Fruit fly (Drosophila melanogaster) whole organism, wandering third instar larva: Measurements from ENCODE around the gene Ran-like.

Source experiments
- HLH106 ChIP-seq: fragments of 200-800 bp; optimal IDR thresholded peaks from 3 replicates; lab custom pipeline; 2019; ENCODE audit warnings: missing biosample characterization, mild to moderate bottlenecking, missing genetic modification characterization, moderate library complexity
- Myc ChIP-seq: fragments of >200 bp; optimal IDR thresholded peaks from 2 replicates; lab custom pipeline; 2017
- dsf ChIP-seq: sonication (Bioruptor generic); optimal IDR thresholded peaks from 2 replicates; lab custom pipeline; 2016; ENCODE audit warnings: missing biosample characterization, missing genetic modification characterization, borderline replicate concordance
- pan ChIP-seq: fragments of >200 bp; optimal IDR thresholded peaks from 2 replicates; lab custom pipeline; 2017

DNA sequence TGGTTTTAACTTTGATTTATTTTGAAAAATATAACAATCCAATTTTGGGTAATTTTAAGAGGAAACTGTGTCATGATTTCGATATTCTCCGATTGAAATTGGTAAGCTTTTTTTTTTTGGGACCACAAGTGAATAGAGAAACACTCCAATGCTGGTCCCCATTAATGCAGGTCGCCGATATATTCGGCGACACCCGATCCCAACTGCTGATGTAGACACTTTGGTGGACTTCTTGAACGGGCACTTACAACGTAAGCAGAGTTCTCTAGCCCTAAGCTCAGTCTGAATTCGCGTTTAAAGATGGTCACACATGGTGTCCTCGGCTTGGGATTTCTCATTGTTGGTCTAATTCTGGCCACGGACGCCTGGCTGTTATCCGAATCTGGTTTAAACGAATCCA is 35.1 kb upstream of the Ran-like start, which contains the start of gene yellow-k:
- no peak for TF ChIP-seq pan (lab: Kevin White, UChicago)
- no peak for TF ChIP-seq dsf (GFP tag; lab: Kevin White, UChicago)
- no peak for TF ChIP-seq Myc (lab: Kevin White, UChicago)
- no peak for TF ChIP-seq HLH106
